Fruit fly (Drosophila melanogaster): ENCODE results near the gene CG13893.

- no peak for TF ChIP-seq EcR (GFP tag; optimal IDR thresholded peaks at IDR 0.05)
- no peak for TF ChIP-seq Ets98B (GFP tag; IDR thresholded peaks at IDR 0.05)
- no peak for TF ChIP-seq CG8301 (tag; optimal IDR thresholded peaks at IDR 0.05)
- TF ChIP-seq CG34367 (tag; optimal IDR thresholded peaks at IDR 0.05), result no peak
- no peak for TF ChIP-seq CG12605 (GFP tag; IDR thresholded peaks at IDR 0.05)
- TF ChIP-seq CG10348 (GFP tag; IDR thresholded peaks at IDR 0.05), result no peak
- TF ChIP-seq Snoo (tag; optimal IDR thresholded peaks at IDR 0.05), result no peak
- no peak for TF ChIP-seq CG4496 (GFP tag; IDR thresholded peaks at IDR 0.05)
- no peak for TF ChIP-seq CG9948 (tag; optimal IDR thresholded peaks at IDR 0.05)
- TF ChIP-seq CG14655 (GFP tag; optimal IDR thresholded peaks at IDR 0.05), result no peak
- no peak for TF ChIP-seq fd96Ca (GFP tag; IDR thresholded peaks at IDR 0.05)
- no peak for TF ChIP-seq CG8159 (tag; optimal IDR thresholded peaks at IDR 0.05)
- no peak for TF ChIP-seq Pif1A (GFP tag; optimal IDR thresholded peaks at IDR 0.05)
These were observed 14.1 kb upstream of the CG13893 start for dm6 chr3L:617926-618325.
